Fruit fly (Drosophila melanogaster) whole organism, embryonic: ENCODE data around the gene mib1.

Experiments
- CG10366 ChIP-seq: fragments of 200-800 bp; sonication (Bioruptor generic); IDR thresholded peaks from 2 replicates; pipeline ENCODE4 v1.3.6; 2022; ENCODE audit warnings: missing biosample characterization, missing genetic modification characterization
- CG13424 ChIP-seq: fragments of 200-800 bp; sonication (Bioruptor generic); optimal IDR thresholded peaks from 2 replicates; lab custom pipeline; 2019; ENCODE audit warnings: missing biosample characterization, mild to moderate bottlenecking, missing genetic modification characterization, moderate library complexity
- CG13894 ChIP-seq: fragments of 200-800 bp; sonication (Bioruptor generic); optimal IDR thresholded peaks from 3 replicates; lab custom pipeline; 2018; ENCODE audit warnings: missing biosample characterization, mild to moderate bottlenecking, missing genetic modification characterization, moderate library complexity
- CG16813 ChIP-seq: fragments of 200-800 bp; sonication (Bioruptor generic); IDR thresholded peaks from 3 replicates; pipeline ENCODE4 v1.3.6; 2022; ENCODE audit warnings: missing biosample characterization, missing genetic modification characterization; ENCODE audit not compliant: partially characterized antibody
- CG17612 ChIP-seq: fragments of 200-800 bp; sonication (Bioruptor generic); IDR thresholded peaks from 2 replicates; pipeline ENCODE4 v1.3.6; 2022; ENCODE audit warnings: missing biosample characterization, missing genetic modification characterization
- CG1832 ChIP-seq: fragments of 200-800 bp; sonication (Bioruptor generic); optimal IDR thresholded peaks from 2 replicates; lab custom pipeline; 2017; ENCODE audit warnings: missing biosample characterization, mild to moderate bottlenecking, missing genetic modification characterization, inconsistent platforms
- CG2120 ChIP-seq: fragments of 200-800 bp; sonication (Bioruptor generic); optimal IDR thresholded peaks from 3 replicates; lab custom pipeline; 2016; ENCODE audit warnings: missing biosample characterization, missing genetic modification characterization
- CG2678 ChIP-seq: fragments of 200-800 bp; sonication (Bioruptor generic); optimal IDR thresholded peaks from 3 replicates; lab custom pipeline; 2019; ENCODE audit warnings: missing biosample characterization, mild to moderate bottlenecking, missing genetic modification characterization, moderate library complexity
- CG31224 ChIP-seq: fragments of 200-800 bp; sonication (Bioruptor generic); IDR thresholded peaks from 2 replicates; pipeline ENCODE4 v1.3.6; 2022; ENCODE audit warnings: missing biosample characterization, missing genetic modification characterization
- CG3281 ChIP-seq: fragments of 200-800 bp; sonication (Bioruptor generic); optimal IDR thresholded peaks from 3 replicates; lab custom pipeline; 2017; ENCODE audit warnings: missing biosample characterization, mild to moderate bottlenecking, missing genetic modification characterization
- CG33213 ChIP-seq: fragments of 200-800 bp; sonication (Bioruptor generic); optimal IDR thresholded peaks from 3 replicates; lab custom pipeline; 2016; ENCODE audit warnings: missing biosample characterization, missing genetic modification characterization
- CG34376 ChIP-seq: fragments of 200-800 bp; sonication (Bioruptor generic); optimal IDR thresholded peaks from 2 replicates; lab custom pipeline; 2018; ENCODE audit warnings: missing biosample characterization, mild to moderate bottlenecking, missing genetic modification characterization
- CG43689 ChIP-seq: fragments of 200-800 bp; sonication (Bioruptor generic); IDR thresholded peaks from 2 replicates; pipeline ENCODE4 v1.3.6; 2022; ENCODE audit warnings: missing biosample characterization, missing genetic modification characterization
- CG4404 ChIP-seq: fragments of 200-800 bp; sonication (Bioruptor generic); IDR thresholded peaks from 2 replicates; pipeline ENCODE4 v1.3.6; 2022; ENCODE audit warnings: missing biosample characterization, missing genetic modification characterization
- CG6791 ChIP-seq: fragments of 200-800 bp; sonication (Bioruptor generic); IDR thresholded peaks from 3 replicates; pipeline ENCODE4 v1.3.6; 2022; ENCODE audit warnings: missing biosample characterization, missing genetic modification characterization; ENCODE audit not compliant: partially characterized antibody
- CG7271 ChIP-seq: fragments of 200-800 bp; sonication (Bioruptor generic); optimal IDR thresholded peaks from 2 replicates; lab custom pipeline; 2018; ENCODE audit warnings: missing biosample characterization, mild to moderate bottlenecking, missing genetic modification characterization, moderate library complexity
- CG7839 ChIP-seq: fragments of 200-800 bp; sonication (Bioruptor generic); optimal IDR thresholded peaks from 3 replicates; lab custom pipeline; 2018; ENCODE audit warnings: missing biosample characterization, mild to moderate bottlenecking, missing genetic modification characterization, moderate library complexity
- CG8765 ChIP-seq: fragments of 200-800 bp; sonication (Bioruptor generic); IDR thresholded peaks from 2 replicates; pipeline ENCODE4 v1.3.6; 2022; ENCODE audit warnings: missing biosample characterization, missing genetic modification characterization
- CG8924 ChIP-seq: fragments of 200-800 bp; optimal IDR thresholded peaks from 3 replicates; lab custom pipeline; 2019; ENCODE audit warnings: missing biosample characterization, mild to moderate bottlenecking, missing genetic modification characterization, moderate library complexity
- CG8944 ChIP-seq: fragments of 200-800 bp; sonication (Bioruptor generic); optimal IDR thresholded peaks from 3 replicates; lab custom pipeline; 2016; ENCODE audit warnings: missing biosample characterization, missing genetic modification characterization
- Camta ChIP-seq: fragments of 200-800 bp; sonication (Bioruptor generic); optimal IDR thresholded peaks from 2 replicates; lab custom pipeline; 2016; ENCODE audit warnings: missing biosample characterization, missing genetic modification characterization
- Dek ChIP-seq: fragments of 200-800 bp; sonication (Bioruptor generic); optimal IDR thresholded peaks from 3 replicates; lab custom pipeline; 2019; ENCODE audit warnings: missing biosample characterization, mild to moderate bottlenecking, missing genetic modification characterization, moderate library complexity
- Dref ChIP-seq: fragments of 200-800 bp; sonication (Bioruptor generic); IDR thresholded peaks from 2 replicates; pipeline ENCODE4 v1.3.6; 2022; ENCODE audit warnings: missing biosample characterization, missing genetic modification characterization
- HHEX ChIP-seq: fragments of 200-800 bp; sonication (Bioruptor generic); optimal IDR thresholded peaks from 3 replicates; lab custom pipeline; 2017; ENCODE audit warnings: missing biosample characterization, mild to moderate bottlenecking, missing genetic modification characterization, missing genetic modification reagents
- HmgZ ChIP-seq: fragments of 200-800 bp; sonication (Bioruptor generic); optimal IDR thresholded peaks from 2 replicates; lab custom pipeline; 2018; ENCODE audit warnings: missing biosample characterization, mild to moderate bottlenecking, missing genetic modification characterization
- Lpt ChIP-seq: fragments of >200 bp; optimal IDR thresholded peaks from 2 replicates; lab custom pipeline; 2018; ENCODE audit warnings: missing biosample characterization, missing genetic modification characterization
- Neu2 ChIP-seq: fragments of 200-800 bp; sonication (Bioruptor generic); optimal IDR thresholded peaks from 3 replicates; lab custom pipeline; 2016; ENCODE audit warnings: missing biosample characterization, missing genetic modification characterization, borderline replicate concordance
- Opbp ChIP-seq: fragments of 200-800 bp; sonication (Bioruptor generic); IDR thresholded peaks from 3 replicates; pipeline ENCODE4 v1.3.6; 2022; ENCODE audit warnings: missing biosample characterization, missing genetic modification characterization; ENCODE audit not compliant: partially characterized antibody
- Scr ChIP-seq: fragments of 200-800 bp; sonication (Bioruptor generic); IDR thresholded peaks from 2 replicates; pipeline ENCODE4 v1.3.6; 2022; ENCODE audit warnings: missing biosample characterization, missing genetic modification characterization; ENCODE audit not compliant: partially characterized antibody
- al ChIP-seq: fragments of 200-800 bp; sonication (Bioruptor generic); IDR thresholded peaks from 2 replicates; pipeline ENCODE4 v1.3.6; 2022; ENCODE audit warnings: missing biosample characterization, missing genetic modification characterization
- ara ChIP-seq: fragments of 200-800 bp; sonication (Bioruptor generic); IDR thresholded peaks from 2 replicates; pipeline ENCODE4 v1.3.6; 2022; ENCODE audit warnings: missing biosample characterization, missing genetic modification characterization
- ase ChIP-seq: fragments of 200-800 bp; sonication (Bioruptor generic); IDR thresholded peaks from 3 replicates; pipeline ENCODE4 v1.3.6; 2022; ENCODE audit warnings: missing biosample characterization, missing genetic modification characterization
- bab2 ChIP-seq: fragments of 200-800 bp; sonication (Bioruptor generic); optimal IDR thresholded peaks from 2 replicates; lab custom pipeline; 2016; ENCODE audit warnings: missing biosample characterization, missing genetic modification characterization
- br ChIP-seq: fragments of >200 bp; optimal IDR thresholded peaks from 2 replicates; lab custom pipeline; 2017
- btn ChIP-seq: fragments of 200-800 bp; sonication (Bioruptor generic); optimal IDR thresholded peaks from 2 replicates; lab custom pipeline; 2016; ENCODE audit warnings: missing biosample characterization, missing genetic modification characterization
- cg ChIP-seq: fragments of 200-800 bp; sonication (Bioruptor generic); optimal IDR thresholded peaks from 3 replicates; lab custom pipeline; 2019; ENCODE audit warnings: missing biosample characterization, mild to moderate bottlenecking, missing genetic modification characterization, moderate library complexity
- corto ChIP-seq: fragments of 200-800 bp; sonication (Bioruptor generic); optimal IDR thresholded peaks from 2 replicates; lab custom pipeline; 2016; ENCODE audit warnings: missing biosample characterization, mild to moderate bottlenecking, missing genetic modification characterization, moderate library complexity
- crp ChIP-seq, 2 experiments: fragments of 200-800 bp; sonication (Bioruptor generic); optimal IDR thresholded peaks; 2 replicates in 1 of 2; 3 replicates in 1 of 2; lab custom pipeline; 2017; ENCODE audit warnings: missing biosample characterization in 2 of 2, missing genetic modification characterization in 2 of 2, mild to moderate bottlenecking in 1 of 2, moderate library complexity in 1 of 2
- danr ChIP-seq: fragments of 200-800 bp; sonication (Bioruptor generic); IDR thresholded peaks from 2 replicates; pipeline ENCODE4 v1.3.6; 2022; ENCODE audit warnings: missing biosample characterization, missing genetic modification characterization
- hth ChIP-seq: fragments of >200 bp; optimal IDR thresholded peaks from 2 replicates; lab custom pipeline; 2017; ENCODE audit warnings: inconsistent platforms
- ind ChIP-seq: fragments of 200-800 bp; sonication (Bioruptor generic); optimal IDR thresholded peaks from 3 replicates; lab custom pipeline; 2016; ENCODE audit warnings: missing biosample characterization, missing genetic modification characterization
- klu ChIP-seq: fragments of 200-800 bp; sonication (Bioruptor generic); IDR thresholded peaks from 2 replicates; pipeline ENCODE4 v1.3.6; 2022; ENCODE audit warnings: missing biosample characterization, missing genetic modification characterization
- nerfin-2 ChIP-seq: fragments of 200-800 bp; sonication (Bioruptor generic); IDR thresholded peaks from 2 replicates; pipeline ENCODE4 v1.3.6; 2022; ENCODE audit warnings: missing biosample characterization, missing genetic modification characterization; ENCODE audit not compliant: partially characterized antibody
- scrt ChIP-seq: fragments of 200-800 bp; sonication (Bioruptor generic); optimal IDR thresholded peaks from 2 replicates; lab custom pipeline; 2018; ENCODE audit warnings: missing biosample characterization, mild to moderate bottlenecking, missing genetic modification characterization, moderate library complexity
- seq ChIP-seq: fragments of 200-800 bp; sonication (Bioruptor generic); IDR thresholded peaks from 2 replicates; pipeline ENCODE4 v1.3.6; 2022; ENCODE audit warnings: missing biosample characterization, missing genetic modification characterization
- sna ChIP-seq: fragments of 200-800 bp; sonication (Bioruptor generic); IDR thresholded peaks from 2 replicates; pipeline ENCODE4 v1.3.6; 2022; ENCODE audit warnings: missing biosample characterization, missing genetic modification characterization; ENCODE audit not compliant: partially characterized antibody
- unc-4 ChIP-seq: fragments of 200-800 bp; sonication (Bioruptor generic); IDR thresholded peaks from 2 replicates; pipeline ENCODE4 v1.3.6; 2022; ENCODE audit warnings: missing biosample characterization, missing genetic modification characterization; ENCODE audit not compliant: partially characterized antibody
- wek ChIP-seq: fragments of 200-800 bp; sonication (Bioruptor generic); optimal IDR thresholded peaks from 3 replicates; lab custom pipeline; 2018; ENCODE audit warnings: missing biosample characterization, mild to moderate bottlenecking, missing genetic modification characterization, moderate library complexity
- yki ChIP-seq: fragments of >200 bp; optimal IDR thresholded peaks from 3 replicates; lab custom pipeline; 2018

Gene mib1

dm6 chr3L:16049955-16050886 lies 38.6 kb upstream of the mib1 start (continued):
- TF ChIP-seq cg (peak; percentile 25), unc-4 (GFP tag; lab: Robert Waterston, UW) (peak; percentile 19; the same call in 1 of the 2 replicates), Dek (tag; lab: Kevin White, UChicago) (peak; percentile 36), crp (GFP tag; optimal IDR thresholded peaks at IDR 0.05; lab: Kevin White, UChicago) (no peak), nerfin-2 (GFP tag; lab: Robert Waterston, UW) (no peak), CG13894 (tag; lab: Kevin White, UChicago) (peak; percentile 90), seq (peak; percentile 60; the same call in 1 of the 2 replicates), CG43689 (GFP tag; lab: Robert Waterston, UW) (no peak), CG7839 (tag; lab: Kevin White, UChicago) (peak; percentile 18), CG3281 (peak; percentile 61), CG34376 (peak; percentile 95), CG4404 (GFP tag; lab: Robert Waterston, UW) (no peak), ase (GFP tag; lab: Robert Waterston, UW) (no peak), corto (no peak), klu (GFP tag; lab: Robert Waterston, UW) (no peak), ind (GFP tag; lab: Kevin White, UChicago) (no peak), danr (no peak), CG10366 (GFP tag; lab: Robert Waterston, UW) (no peak), CG6791 (GFP tag; lab: Robert Waterston, UW) (no peak), CG13424 (tag; lab: Kevin White, UChicago) (peak; percentile 5), wek (GFP tag; lab: Kevin White, UChicago) (peak; percentile 43), bab2 (no peak), CG17612 (GFP tag; lab: Robert Waterston, UW) (0 out of 2 replicates have a peak, but pooled peaks have one; percentile 10), yki (lab: Kevin White, UChicago) (peak; percentile 51), Dref (GFP tag; lab: Robert Waterston, UW) (no peak), CG2120 (GFP tag; lab: Kevin White, UChicago) (no peak), CG8765 (GFP tag; lab: Robert Waterston, UW) (no peak), HmgZ (tag; lab: Kevin White, UChicago) (peak; percentile 46), CG1832 (peak; percentile 74), Neu2 (GFP tag; lab: Kevin White, UChicago) (no peak), CG8924 (tag; lab: Kevin White, UChicago) (peak; percentile 44), btn (GFP tag; lab: Kevin White, UChicago) (no peak), hth (no peak), HHEX (GFP tag; lab: Kevin White, UChicago) (peak; percentile 49), CG33213 (GFP tag; lab: Kevin White, UChicago) (no peak), Lpt (no peak), br (lab: Kevin White, UChicago) (no peak), ara (peak; percentile 40; the same call in 1 of the 2 replicates), CG8944 (no peak), al (GFP tag; lab: Robert Waterston, UW) (0 out of 2 replicates have a peak, but pooled peaks have one; percentile 25), CG2678 (tag; lab: Kevin White, UChicago) (peak; percentile 59), Scr (GFP tag; lab: Robert Waterston, UW) (no peak), sna (GFP tag; lab: Robert Waterston, UW) (0 out of 2 replicates have a peak, but pooled peaks have one; percentile 15), scrt (GFP tag; lab: Kevin White, UChicago) (peak; percentile 49), CG31224 (GFP tag; lab: Robert Waterston, UW) (no peak), CG7271 (tag; lab: Kevin White, UChicago) (no peak), Camta (GFP tag; lab: Kevin White, UChicago) (no peak), Opbp (GFP tag; lab: Robert Waterston, UW) (no peak), CG16813 (GFP tag; lab: Robert Waterston, UW) (no peak)
